Fruit fly (Drosophila melanogaster): Measurements from ENCODE around the gene CG31368.

CG31368 gene

DNA sequence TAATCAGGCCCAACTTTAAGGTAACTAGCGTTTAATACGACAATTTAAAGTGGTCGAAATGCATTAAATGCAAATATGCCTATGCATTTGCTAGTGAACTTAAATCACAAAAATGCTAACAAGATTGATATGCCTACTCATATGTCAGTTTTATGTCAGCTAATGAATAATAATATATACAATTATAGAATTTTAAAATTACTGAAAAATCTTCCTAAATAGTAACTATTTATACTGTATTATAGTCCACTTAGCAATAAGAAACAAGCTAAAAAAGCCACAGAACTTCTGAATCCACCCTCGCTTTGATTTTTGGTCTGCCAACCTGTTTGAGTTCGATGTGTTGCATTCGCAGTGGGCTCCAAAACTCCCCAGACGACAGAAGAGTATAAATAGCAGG lies 12.9 kb upstream of the CG31368 start (continued):
- TF ChIP-seq al (GFP tag; IDR thresholded peaks at IDR 0.05) (0 out of 2 replicates have a peak, but pooled peaks have one; percentile 16), dmrt99B (tag; optimal IDR thresholded peaks at IDR 0.05) (peak; percentile 60), ftz-f1 (GFP tag; optimal IDR thresholded peaks at IDR 0.05) (no peak), CG4617 (GFP tag; optimal IDR thresholded peaks at IDR 0.05; ENCODE audit: borderline replicate concordance) (no peak), sens (GFP tag) (peak; percentile 72), HmgD (GFP tag; optimal IDR thresholded peaks at IDR 0.05) (no peak), CG5180 (GFP tag; optimal IDR thresholded peaks at IDR 0.05) (peak; percentile 99), CG2712 (tag; optimal IDR thresholded peaks at IDR 0.05) (peak; percentile 51), bowl (GFP tag; IDR thresholded peaks at IDR 0.05) (no peak), CrebB (tag; optimal IDR thresholded peaks at IDR 0.05) (no peak), Rfx (GFP tag; IDR thresholded peaks at IDR 0.05) (peak; percentile 59), CG9727 (GFP tag; optimal IDR thresholded peaks at IDR 0.05) (peak; percentile 21), CG18599 (GFP tag; optimal IDR thresholded peaks at IDR 0.05) (peak; percentile 19), Opbp (GFP tag; IDR thresholded peaks at IDR 0.05; ENCODE audit: partially characterized antibody) (no peak), CG3995 (GFP tag; optimal IDR thresholded peaks at IDR 0.05) (no peak), vvl (GFP tag; IDR thresholded peaks at IDR 0.05) (peak; percentile 5; the same call in 1 of the 2 replicates), CG15696 (tag; optimal IDR thresholded peaks at IDR 0.05) (no peak), D19B (GFP tag; optimal IDR thresholded peaks at IDR 0.05) (peak; percentile 34), CG4424 (GFP tag; optimal IDR thresholded peaks at IDR 0.05) (peak; percentile 58), CG17359 (tag; optimal IDR thresholded peaks at IDR 0.05) (peak; percentile 52), Asciz (GFP tag; optimal IDR thresholded peaks at IDR 0.05) (no peak), CG14667 (GFP tag; IDR thresholded peaks at IDR 0.05) (peak; percentile 32; the same call in 1 of the 2 replicates), chif (GFP tag; optimal IDR thresholded peaks at IDR 0.05) (no peak), row (GFP tag; IDR thresholded peaks at IDR 0.05) (peak; percentile 29; the same call in 1 of the 3 replicates), CG4820 (GFP tag; optimal IDR thresholded peaks at IDR 0.05) (peak; percentile 29), Abd-B (GFP tag; optimal IDR thresholded peaks at IDR 0.05) (peak; percentile 3), CG17361 (GFP tag; IDR thresholded peaks at IDR 0.05) (peak; percentile 66; the same call in 2 of the 3 replicates), CG10267 (tag; optimal IDR thresholded peaks at IDR 0.05) (peak; percentile 30), CG14050 (GFP tag; IDR thresholded peaks at IDR 0.05) (no peak), E2f1 (GFP tag; IDR thresholded peaks at IDR 0.05) (peak; percentile 52; the same call in 1 of the 2 replicates), ttk (GFP tag; IDR thresholded peaks at IDR 0.05) (peak; percentile 37; the same call in 1 of the 2 replicates), CG6175 (GFP tag; IDR thresholded peaks at IDR 0.05) (no peak), Sox102F (GFP tag; optimal IDR thresholded peaks at IDR 0.05) (peak; percentile 16), hkb (optimal IDR thresholded peaks at IDR 0.05) (peak; percentile 93), hkb (GFP tag; IDR thresholded peaks at IDR 0.05) (0 out of 2 replicates have a peak, but pooled peaks have one; percentile 19), fd96Cb (tag; optimal IDR thresholded peaks at IDR 0.05) (peak; percentile 37), CG4730 (GFP tag; IDR thresholded peaks at IDR 0.05) (no peak), so (GFP tag; IDR thresholded peaks at IDR 0.05) (no peak), bab2 (GFP tag; optimal IDR thresholded peaks at IDR 0.05) (no peak), Nf-YC (tag; optimal IDR thresholded peaks at IDR 0.05) (no peak), onecut (GFP tag; IDR thresholded peaks at IDR 0.05) (peak; percentile 24; the same call in 1 of the 2 replicates), grn (GFP tag; optimal IDR thresholded peaks at IDR 0.05) (no peak), BEAF-32 (GFP tag; optimal IDR thresholded peaks at IDR 0.05) (no peak), H15 (GFP tag; IDR thresholded peaks at IDR 0.05) (peak; percentile 42; the same call in 1 of the 3 replicates), CG32772 (GFP tag; IDR thresholded peaks at IDR 0.05) (0 out of 2 replicates have a peak, but pooled peaks have one; percentile 28), phol (tag; optimal IDR thresholded peaks at IDR 0.05) (peak; percentile 65), CG18262 (tag; optimal IDR thresholded peaks at IDR 0.05) (peak; percentile 53), Hr51 (GFP tag; optimal IDR thresholded peaks at IDR 0.05) (no peak), nerfin-2 (GFP tag; IDR thresholded peaks at IDR 0.05; ENCODE audit: partially characterized antibody) (0 out of 2 replicates have a peak, but pooled peaks have one; percentile 9), gem (tag; optimal IDR thresholded peaks at IDR 0.05) (peak; percentile 62)

Data from whole organism, embryonic.